Worm (Caenorhabditis elegans) whole organism, young adult: ENCODE results near the gene C16D9.9.

ENCODE experiments used
- C06A6.2 ChIP-seq: fragments of 200-800 bp; sonication (Bioruptor generic); conservative IDR thresholded peaks from 2 replicates; pipeline ENCODE4 v1.3.6; 2022; ENCODE audit warnings: missing genetic modification characterization, missing compliant biosample characterization
- F22D6.2 ChIP-seq: sonication (generic microtip); optimal IDR thresholded peaks from 2 replicates; lab custom pipeline; 2016; ENCODE audit warnings: mild to moderate bottlenecking, missing genetic modification characterization, missing compliant biosample characterization
- F37B4.10 ChIP-seq: fragments of 200-800 bp; sonication (Bioruptor generic); IDR thresholded peaks from 2 replicates; pipeline ENCODE4 v1.3.6; 2022; ENCODE audit warnings: missing genetic modification characterization, missing compliant biosample characterization
- F52B5.7 ChIP-seq: sonication (generic microtip); optimal IDR thresholded peaks from 2 replicates; lab custom pipeline; 2016; ENCODE audit warnings: mild to moderate bottlenecking, missing genetic modification characterization, missing compliant biosample characterization
- T07F8.4 ChIP-seq: sonication (generic microtip); optimal IDR thresholded peaks from 2 replicates; lab custom pipeline; 2016; ENCODE audit warnings: mild to moderate bottlenecking, missing genetic modification characterization, moderate library complexity, missing compliant biosample characterization
- T26A5.8 ChIP-seq: sonication (generic microtip); optimal IDR thresholded peaks from 2 replicates; lab custom pipeline; 2016; ENCODE audit warnings: missing genetic modification characterization, missing compliant biosample characterization
- Y67H2A.10 ChIP-seq: fragments of 200-800 bp; sonication (Bioruptor generic); conservative IDR thresholded peaks from 2 replicates; pipeline ENCODE4 v1.3.6; 2022; ENCODE audit warnings: missing genetic modification reagents, missing genetic modification characterization, missing compliant biosample characterization
- Y79H2A.3 ChIP-seq: fragments of 200-800 bp; sonication (Bioruptor generic); conservative IDR thresholded peaks from 2 replicates; pipeline ENCODE4 v1.3.6; 2022; ENCODE audit warnings: missing genetic modification reagents, missing genetic modification characterization, missing compliant biosample characterization
- atf-7 ChIP-seq: sonication (generic microtip); optimal IDR thresholded peaks from 2 replicates; lab custom pipeline; 2017; ENCODE audit warnings: mild to moderate bottlenecking, missing genetic modification characterization, missing compliant biosample characterization
- athp-1 ChIP-seq: sonication (generic microtip); optimal IDR thresholded peaks from 2 replicates; lab custom pipeline; 2017; ENCODE audit warnings: mild to moderate bottlenecking, missing genetic modification characterization, missing compliant biosample characterization
- attf-5 ChIP-seq: fragments of 200-800 bp; sonication (Bioruptor generic); optimal IDR thresholded peaks from 2 replicates; lab custom pipeline; 2018; ENCODE audit warnings: mild to moderate bottlenecking, missing genetic modification characterization, missing compliant biosample characterization
- cebp-1 ChIP-seq, 2 experiments: fragments of 200-800 bp in 1 of 2; sonication (Bioruptor generic) in 1 of 2; sonication (generic microtip) in 1 of 2; IDR thresholded peaks in 1 of 2; optimal IDR thresholded peaks in 1 of 2; 2 replicates each; pipeline versions ENCODE4 v1.3.6 to Lab custom; 2017 to 2022; ENCODE audit warnings: missing compliant biosample characterization in 2 of 2, missing genetic modification characterization in 2 of 2, mild to moderate bottlenecking in 1 of 2, missing genetic modification reagents in 1 of 2, moderate library complexity in 1 of 2
- ceh-27 ChIP-seq: fragments of 200-800 bp; sonication (Bioruptor generic); optimal IDR thresholded peaks from 2 replicates; lab custom pipeline; 2018; ENCODE audit warnings: mild to moderate bottlenecking, missing genetic modification characterization, moderate library complexity, missing compliant biosample characterization
- ceh-40 ChIP-seq: fragments of 200-800 bp; sonication (Bioruptor generic); IDR thresholded peaks from 2 replicates; pipeline ENCODE4 v1.3.6; 2022; ENCODE audit warnings: missing genetic modification characterization, missing compliant biosample characterization
- chd-7 ChIP-seq: sonication (generic microtip); optimal IDR thresholded peaks from 2 replicates; lab custom pipeline; 2016; ENCODE audit warnings: mild to moderate bottlenecking, missing genetic modification characterization, moderate library complexity, missing compliant biosample characterization
- dox-1 ChIP-seq: fragments of 200-800 bp; sonication (Bioruptor generic); IDR thresholded peaks from 2 replicates; pipeline ENCODE4 v1.3.6; 2022; ENCODE audit warnings: missing genetic modification reagents, missing genetic modification characterization, missing compliant biosample characterization
- dpl-1 ChIP-seq: fragments of 150-350 bp; optimal IDR thresholded peaks from 2 replicates; lab custom pipeline; 2014; ENCODE audit warnings: missing biosample characterization, missing genetic modification reagents, missing genetic modification characterization
- egl-44 ChIP-seq: fragments of 200-800 bp; sonication (Bioruptor generic); IDR thresholded peaks from 2 replicates; pipeline ENCODE4 v1.3.6; 2022; ENCODE audit warnings: missing genetic modification reagents, missing genetic modification characterization, missing compliant biosample characterization
- ets-4 ChIP-seq: fragments of 200-800 bp; sonication (Bioruptor generic); optimal IDR thresholded peaks from 2 replicates; lab custom pipeline; 2018; ENCODE audit warnings: mild to moderate bottlenecking, missing genetic modification characterization, missing compliant biosample characterization
- let-526 ChIP-seq: fragments of 200-800 bp; sonication (Bioruptor generic); IDR thresholded peaks from 2 replicates; pipeline ENCODE4 v1.3.6; 2022; ENCODE audit warnings: missing genetic modification reagents, missing genetic modification characterization, missing compliant biosample characterization
- let-607 ChIP-seq, 2 experiments: fragments of 200-800 bp in 1 of 2; sonication (Bioruptor generic) in 1 of 2; sonication (generic microtip) in 1 of 2; optimal IDR thresholded peaks; 2 replicates each; lab custom pipeline; 2016 to 2018; ENCODE audit warnings: mild to moderate bottlenecking in 2 of 2, missing compliant biosample characterization in 2 of 2, missing genetic modification characterization in 2 of 2, moderate library complexity in 2 of 2, missing genotype in 1 of 2
- lin-54 ChIP-seq: fragments of 200-800 bp; sonication (Bioruptor generic); optimal IDR thresholded peaks from 2 replicates; lab custom pipeline; 2018; ENCODE audit warnings: mild to moderate bottlenecking, missing genetic modification characterization, missing compliant biosample characterization
- mes-4 ChIP-seq: sonication (generic microtip); optimal IDR thresholded peaks from 2 replicates; lab custom pipeline; 2016; ENCODE audit warnings: missing genotype, missing genetic modification characterization, missing compliant biosample characterization
- nfya-1 ChIP-seq: sonication (generic microtip); optimal IDR thresholded peaks from 2 replicates; lab custom pipeline; 2017; ENCODE audit warnings: antibody characterized with exemption, missing compliant biosample characterization, missing genetic modification characterization, borderline replicate concordance; ENCODE audit not compliant: insufficient read depth
- nfyb-1 ChIP-seq: fragments of 200-800 bp; sonication (Bioruptor generic); IDR thresholded peaks from 2 replicates; pipeline ENCODE4 v1.3.6; 2022; ENCODE audit warnings: missing genetic modification reagents, missing genetic modification characterization, missing compliant biosample characterization
- nhr-27 ChIP-seq: fragments of 200-800 bp; sonication (Bioruptor generic); optimal IDR thresholded peaks from 2 replicates; lab custom pipeline; 2018; ENCODE audit warnings: mild to moderate bottlenecking, missing genetic modification characterization, moderate library complexity, missing compliant biosample characterization
- nhr-80 ChIP-seq: sonication (generic microtip); optimal IDR thresholded peaks from 2 replicates; lab custom pipeline; 2016; ENCODE audit warnings: missing genetic modification characterization, missing compliant biosample characterization
- rpc-1 ChIP-seq, 2 experiments: fragments of 150-350 bp in 1 of 2; sonication (generic microtip) in 1 of 2; optimal IDR thresholded peaks; 2 replicates each; lab custom pipeline; 2014 to 2018; ENCODE audit warnings: missing biosample characterization in 1 of 2, missing genetic modification characterization in 1 of 2, missing genetic modification reagents in 1 of 2, missing genotype in 1 of 2
- snpc-1.3 ChIP-seq: sonication (generic microtip); optimal IDR thresholded peaks from 2 replicates; lab custom pipeline; 2017; ENCODE audit warnings: missing genetic modification characterization, mild to moderate bottlenecking, missing compliant biosample characterization, antibody characterized with exemption, moderate library complexity, missing genotype, missing genetic modification reagents; ENCODE audit not compliant: insufficient read depth
- snpc-4 ChIP-seq, 5 experiments: fragments of 150-350 bp in 1 of 5; sonication (generic microtip) in 4 of 5; optimal IDR thresholded peaks; 2 replicates each; lab custom pipeline; 2014 to 2018; ENCODE audit warnings: missing genetic modification characterization in 5 of 5, missing biosample characterization in 3 of 5, antibody characterized with exemption in 2 of 5, mild to moderate bottlenecking in 2 of 5, missing compliant biosample characterization in 2 of 5, missing genotype in 2 of 5, moderate library complexity in 2 of 5, missing genetic modification reagents in 1 of 5
- ztf-25 ChIP-seq: fragments of 200-800 bp; sonication (Bioruptor generic); IDR thresholded peaks from 2 replicates; pipeline ENCODE4 v1.3.6; 2022; ENCODE audit warnings: missing genetic modification reagents, missing genetic modification characterization, missing compliant biosample characterization
- ztf-6 ChIP-seq: fragments of 200-800 bp; sonication (Bioruptor generic); IDR thresholded peaks from 2 replicates; pipeline ENCODE4 v1.3.6; 2022; ENCODE audit warnings: missing genetic modification reagents, missing genetic modification characterization, missing compliant biosample characterization

The C16D9.9 gene

ce11 chrV:8263941-8264340, at the start of gene C16D9.9:
C16D9.9 (plus strand) TSS chrV:8264241.
- TF ChIP-seq F37B4.10 (no peak), chd-7 (tag; lab: Kevin White, UChicago) (no peak), rpc-1 (optimal IDR thresholded peaks at IDR 0.05; lab: Kevin White, UChicago) (no peak), rpc-1 (tag; optimal IDR thresholded peaks at IDR 0.05; lab: Kevin White, UChicago) (no peak), snpc-1.3 (no peak), athp-1 (no peak), attf-5 (GFP tag; lab: Kevin White, UChicago) (no peak), let-607 (tag; optimal IDR thresholded peaks at IDR 0.05; lab: Kevin White, UChicago) (no peak), nfya-1 (tag; lab: Kevin White, UChicago) (no peak), mes-4 (tag; lab: Kevin White, UChicago) (no peak), nhr-27 (tag; lab: Kevin White, UChicago) (no peak), Y67H2A.10 (no peak), ceh-40 (GFP tag; lab: Robert Waterston, UW) (no peak), nfyb-1 (no peak), ztf-25 (GFP tag; lab: Robert Waterston, UW) (no peak), dox-1 (GFP tag; lab: Robert Waterston, UW) (no peak), T26A5.8 (no peak), lin-54 (GFP tag; lab: Kevin White, UChicago) (no peak), egl-44 (GFP tag; lab: Robert Waterston, UW) (no peak), ztf-6 (no peak)
- TF ChIP-seq, all 124 proteins: peak for 0

ce11 chrV:8215158-8215557, 48.9 kb upstream of the C16D9.9 start:
- TF ChIP-seq C06A6.2 (GFP tag; lab: Robert Waterston, UW) (no peak), Y79H2A.3 (GFP tag; lab: Robert Waterston, UW) (no peak), cebp-1 (GFP tag; IDR thresholded peaks at IDR 0.05; lab: Robert Waterston, UW) (no peak), cebp-1 (tag; optimal IDR thresholded peaks at IDR 0.05; lab: Kevin White, UChicago) (peak; percentile 1), snpc-1.3 (no peak)

ce11 chrV:8217118-8217517, 46.9 kb upstream of the C16D9.9 start:
- TF ChIP-seq snpc-4 (GFP tag; optimal IDR thresholded peaks at IDR 0.05; lab: Kevin White, UChicago) = no peak
- peak in 1 of 4 experiments; percentile 11 for TF ChIP-seq snpc-4 (tag; optimal IDR thresholded peaks at IDR 0.05; lab: Kevin White, UChicago)
- TF ChIP-seq F52B5.7 (tag; lab: Kevin White, UChicago) = no peak

- TF ChIP-seq F22D6.2 (tag; lab: Kevin White, UChicago) = no peak
- no peak for TF ChIP-seq let-526 (GFP tag; lab: Robert Waterston, UW)
- peak; percentile 49 for TF ChIP-seq atf-7 (tag; lab: Kevin White, UChicago)
- TF ChIP-seq ceh-27 (GFP tag; lab: Kevin White, UChicago) = peak; percentile 35
- peak; percentile 5 for TF ChIP-seq ets-4 (GFP tag; lab: Kevin White, UChicago)
- TF ChIP-seq dpl-1 (GFP tag; lab: Kevin White, UChicago) = no peak
- no peak for TF ChIP-seq T07F8.4 (tag; lab: Kevin White, UChicago)
- TF ChIP-seq nhr-80 (tag; lab: Kevin White, UChicago) = peak; percentile 92
- TF ChIP-seq snpc-4 (GFP tag; optimal IDR thresholded peaks at IDR 0.05; lab: Kevin White, UChicago) = no peak
- peak in 1 of 4 experiments; percentile 20 for TF ChIP-seq snpc-4 (tag; optimal IDR thresholded peaks at IDR 0.05; lab: Kevin White, UChicago)
- no peak for TF ChIP-seq cebp-1 (GFP tag; IDR thresholded peaks at IDR 0.05; lab: Robert Waterston, UW)
- TF ChIP-seq cebp-1 (tag; optimal IDR thresholded peaks at IDR 0.05; lab: Kevin White, UChicago) = peak; percentile 15
- peak; percentile 13 to 74 for TF ChIP-seq let-607 (tag; optimal IDR thresholded peaks at IDR 0.05; lab: Kevin White, UChicago)
- peak; percentile 35; the same call in 1 of the 2 replicates for TF ChIP-seq dox-1 (GFP tag; lab: Robert Waterston, UW)
Measured at ce11 chrV:8217661-8218265, 46.3 kb upstream of the C16D9.9 start, which contains the start of gene K07C11.8. K07C11.8 (minus strand) TSS chrV:8217884.
